Fruit fly (Drosophila melanogaster): Measurements from ENCODE around the gene Cyp28d1.

Cyp28d1 gene

dm6 chr2L:5224724-5225319 is 14.6 kb downstream of the Cyp28d1 start (continued):
- TF ChIP-seq CG4707 (GFP tag; optimal IDR thresholded peaks at IDR 0.05) (no peak), CG4820 (GFP tag; optimal IDR thresholded peaks at IDR 0.05) (no peak), Taf1 (GFP tag; IDR thresholded peaks at IDR 0.05) (no peak), Hmr (GFP tag; optimal IDR thresholded peaks at IDR 0.05) (peak; percentile 5), ci (GFP tag; IDR thresholded peaks at IDR 0.05) (0 out of 3 replicates have a peak, but pooled peaks have one; percentile 44), Antp (GFP tag; optimal IDR thresholded peaks at IDR 0.05) (peak; percentile 10), sug (tag; optimal IDR thresholded peaks at IDR 0.05) (peak; percentile 38), CG11695 (GFP tag; IDR thresholded peaks at IDR 0.05) (peak; percentile 19; the same call in 1 of the 3 replicates)

dm6 chr2L:5225547-5226213 is 15.4 kb downstream of the Cyp28d1 start:
- TF ChIP-seq CG7928 (GFP tag; optimal IDR thresholded peaks at IDR 0.05): no peak
- no peak for TF ChIP-seq usp (GFP tag; optimal IDR thresholded peaks at IDR 0.05)
- TF ChIP-seq zfh1 (GFP tag; IDR thresholded peaks at IDR 0.05): peak; percentile 35; the same call in 2 of the 3 replicates
- no peak for TF ChIP-seq CG30020 (tag; optimal IDR thresholded peaks at IDR 0.05)
- no peak for TF ChIP-seq vnd (GFP tag; IDR thresholded peaks at IDR 0.05; ENCODE audit: partially characterized antibody)
- TF ChIP-seq CG10209 (GFP tag; optimal IDR thresholded peaks at IDR 0.05): peak; percentile 17
- TF ChIP-seq CG11456 (GFP tag; IDR thresholded peaks at IDR 0.05): 0 out of 3 replicates have a peak, but pooled peaks have one; percentile 40
- no peak for TF ChIP-seq CG6689 (GFP tag; IDR thresholded peaks at IDR 0.05)
- peak; percentile 3 for TF ChIP-seq ERR (GFP tag; optimal IDR thresholded peaks at IDR 0.05)
- no peak for TF ChIP-seq CG12236 (GFP tag; optimal IDR thresholded peaks at IDR 0.05)
- peak; percentile 6 for TF ChIP-seq grau (tag; optimal IDR thresholded peaks at IDR 0.05)
- TF ChIP-seq slp2 (GFP tag; optimal IDR thresholded peaks at IDR 0.05): peak; percentile 18
- no peak for TF ChIP-seq CG2875 (GFP tag; optimal IDR thresholded peaks at IDR 0.05)
- no peak for TF ChIP-seq prd (optimal IDR thresholded peaks at IDR 0.05)
- TF ChIP-seq prd (GFP tag; IDR thresholded peaks at IDR 0.05): peak; percentile 54; the same call in 1 of the 3 replicates
- no peak for TF ChIP-seq CG11696 (GFP tag; IDR thresholded peaks at IDR 0.05)
- peak; percentile 89 for TF ChIP-seq sd (tag; optimal IDR thresholded peaks at IDR 0.05)
- TF ChIP-seq sens (GFP tag): peak; percentile 84
- no peak for TF ChIP-seq CG5245 (GFP tag; optimal IDR thresholded peaks at IDR 0.05)
- peak; percentile 11 for TF ChIP-seq nmo (GFP tag; optimal IDR thresholded peaks at IDR 0.05)
- no peak for TF ChIP-seq HLH4C (GFP tag; IDR thresholded peaks at IDR 0.05; ENCODE audit: partially characterized antibody)
- TF ChIP-seq E2f2 (GFP tag; IDR thresholded peaks at IDR 0.05): peak; percentile 19; the same call in 1 of the 2 replicates
- 0 out of 3 replicates have a peak, but pooled peaks have one; percentile 35 for TF ChIP-seq CG34422 (GFP tag; IDR thresholded peaks at IDR 0.05)
- peak; percentile 60; the same call in 2 of the 3 replicates for TF ChIP-seq dysf (GFP tag; IDR thresholded peaks at IDR 0.05)
- peak; percentile 60 for TF ChIP-seq CG12769 (tag; optimal IDR thresholded peaks at IDR 0.05)
- peak; percentile 7 for TF ChIP-seq ATbp (GFP tag; optimal IDR thresholded peaks at IDR 0.05)
- TF ChIP-seq CG4730 (GFP tag; IDR thresholded peaks at IDR 0.05): 0 out of 2 replicates have a peak, but pooled peaks have one; percentile 37
- TF ChIP-seq CG32532 (GFP tag; IDR thresholded peaks at IDR 0.05): peak; percentile 66
- no peak for TF ChIP-seq CG7271 (tag; optimal IDR thresholded peaks at IDR 0.05)
- no peak for TF ChIP-seq sqz (GFP tag; optimal IDR thresholded peaks at IDR 0.05)
- TF ChIP-seq pfk (GFP tag; optimal IDR thresholded peaks at IDR 0.05): no peak
- TF ChIP-seq CG14014 (GFP tag; IDR thresholded peaks at IDR 0.05): peak; percentile 58; the same call in 1 of the 2 replicates
- TF ChIP-seq CG14667 (GFP tag; IDR thresholded peaks at IDR 0.05): no peak; the same call in 1 of the 2 replicates
- no peak for TF ChIP-seq gem (tag; optimal IDR thresholded peaks at IDR 0.05)
- TF ChIP-seq lov (optimal IDR thresholded peaks at IDR 0.05): no peak
- TF ChIP-seq lov (GFP tag; IDR thresholded peaks at IDR 0.05): no peak
- no peak; the same call in 1 of the 2 replicates for TF ChIP-seq sim (GFP tag; IDR thresholded peaks at IDR 0.05)
- TF ChIP-seq CG9932 (GFP tag; IDR thresholded peaks at IDR 0.05): peak; percentile 61
- peak in 1 of 2 experiments; percentile 22 for TF ChIP-seq chif (GFP tag; optimal IDR thresholded peaks at IDR 0.05)
- peak; percentile 54 for TF ChIP-seq slou (GFP tag; optimal IDR thresholded peaks at IDR 0.05)

Data from whole organism, embryonic.